Fruit fly (Drosophila melanogaster) S2 (cell line): ENCODE measurements around the gene Fbxl4.

Experiments
- CG8478 ChIP-seq: fragments of >200 bp; optimal IDR thresholded peaks from 2 replicates; lab custom pipeline; 2018
- CTCF ChIP-seq, 2 experiments: fragments of >200 bp; optimal IDR thresholded peaks; 2 replicates each; lab custom pipeline; 2018

dm6 chrX:14215834-14216233 is 21.9 kb downstream of the Fbxl4 start:
- TF ChIP-seq CG8478 (lab: Kevin White, UChicago) = no peak
- TF ChIP-seq CTCF (optimal IDR thresholded peaks at IDR 0.05; lab: Kevin White, UChicago) = no peak
